Worm (Caenorhabditis elegans): ENCODE results near the gene oac-30.

DNA sequence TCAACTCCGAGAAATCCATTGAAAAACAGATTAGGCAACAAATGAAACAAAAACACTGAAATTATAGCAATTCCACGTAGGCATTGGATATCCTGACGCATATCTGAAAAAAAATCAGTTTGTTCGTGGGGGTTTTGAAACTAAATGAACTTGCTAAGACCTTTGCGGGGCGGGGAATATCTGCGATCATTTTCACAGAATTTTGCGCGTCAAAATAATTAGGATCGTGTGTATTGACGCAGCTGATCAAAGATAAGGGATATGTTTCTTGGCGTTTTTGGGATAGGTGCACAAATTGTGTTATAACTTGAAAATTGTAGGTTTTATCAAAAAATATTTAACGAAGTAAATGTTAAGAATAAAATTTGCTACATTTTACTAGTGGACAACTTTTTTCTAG is at the start of gene oac-30:
- TF ChIP-seq blmp-1 (tag; optimal IDR thresholded peaks at IDR 0.05; ENCODE audit: insufficient read depth) (no peak), dmd-4 (tag; optimal IDR thresholded peaks at IDR 0.05) (no peak), R02D3.7 (tag; optimal IDR thresholded peaks at IDR 0.05) (no peak), elt-1 (tag; optimal IDR thresholded peaks at IDR 0.05) (no peak), ztf-11 (tag; optimal IDR thresholded peaks at IDR 0.05) (no peak), nhr-129 (tag; optimal IDR thresholded peaks at IDR 0.05) (no peak), mab-5 (tag; optimal IDR thresholded peaks at IDR 0.05) (no peak), Y55F3AM.14 (GFP tag; optimal IDR thresholded peaks at IDR 0.05) (no peak), mdl-1 (tag; optimal IDR thresholded peaks at IDR 0.05) (no peak)
